Fruit fly (Drosophila melanogaster): ENCODE results near the gene CG46339.

Gene CG46339

DNA sequence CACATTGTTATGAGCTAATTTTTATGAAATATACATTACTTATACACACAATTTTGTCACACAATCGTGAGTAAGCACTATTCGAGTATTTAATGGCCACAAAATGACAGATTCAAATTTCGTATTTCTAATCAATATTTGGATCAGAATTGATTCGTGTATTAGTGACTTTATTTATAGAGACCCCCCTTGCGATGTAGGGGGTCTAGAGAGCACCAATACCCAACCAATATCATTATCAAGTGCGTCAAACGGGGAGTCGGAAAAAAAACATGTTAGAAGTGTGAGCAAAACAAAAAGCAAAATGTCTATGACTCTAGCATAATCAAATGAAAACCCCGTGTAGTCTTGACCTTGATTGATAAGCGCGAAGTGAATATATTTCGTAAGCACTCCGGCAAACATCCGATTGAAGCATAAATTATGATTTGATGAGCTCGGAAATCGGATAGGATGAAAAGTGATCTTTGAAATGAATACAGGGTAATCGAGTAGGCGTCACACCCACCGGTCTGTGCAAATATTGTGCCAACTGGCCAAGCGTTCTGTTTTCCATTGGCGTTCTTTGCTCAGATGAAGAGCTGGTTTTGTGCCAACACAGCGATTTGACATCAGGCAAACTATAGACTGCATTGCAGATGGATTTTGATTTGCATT is 36.8 kb downstream of the CG46339 start (continued):
- TF ChIP-seq CG17359 (tag; optimal IDR thresholded peaks at IDR 0.05), result no peak
- peak; percentile 53; the same call in 2 of the 3 replicates for TF ChIP-seq row (GFP tag; IDR thresholded peaks at IDR 0.05)
- TF ChIP-seq CG12299 (tag; optimal IDR thresholded peaks at IDR 0.05), result no peak
- TF ChIP-seq CG14441 (GFP tag; IDR thresholded peaks at IDR 0.05), result 0 out of 2 replicates have a peak, but pooled peaks have one; percentile 14
- TF ChIP-seq az2 (GFP tag; optimal IDR thresholded peaks at IDR 0.05), result no peak
- TF ChIP-seq E2f2 (GFP tag; IDR thresholded peaks at IDR 0.05), result no peak
- TF ChIP-seq sqz (GFP tag; optimal IDR thresholded peaks at IDR 0.05), result no peak
- TF ChIP-seq Side (GFP tag; optimal IDR thresholded peaks at IDR 0.05), result no peak
- no peak for TF ChIP-seq Oli (tag; optimal IDR thresholded peaks at IDR 0.05)
- TF ChIP-seq CG11723 (GFP tag; optimal IDR thresholded peaks at IDR 0.05), result no peak
- 0 out of 2 replicates have a peak, but pooled peaks have one; percentile 29 for TF ChIP-seq CG9932 (GFP tag; IDR thresholded peaks at IDR 0.05)
- TF ChIP-seq luna (GFP tag; optimal IDR thresholded peaks at IDR 0.05), result peak; percentile 25
- TF ChIP-seq Med (GFP tag), result peak; percentile 91
- no peak for TF ChIP-seq sisA (GFP tag; IDR thresholded peaks at IDR 0.05)
- TF ChIP-seq Taf1 (GFP tag; IDR thresholded peaks at IDR 0.05), result no peak
- TF ChIP-seq sna (GFP tag; IDR thresholded peaks at IDR 0.05; ENCODE audit: partially characterized antibody), result no peak
- TF ChIP-seq Hr39 (optimal IDR thresholded peaks at IDR 0.05), result no peak
- no peak for TF ChIP-seq chm (GFP tag; IDR thresholded peaks at IDR 0.05)
- TF ChIP-seq CG4707 (GFP tag; optimal IDR thresholded peaks at IDR 0.05), result no peak
- no peak for TF ChIP-seq emc (GFP tag; optimal IDR thresholded peaks at IDR 0.05)
- no peak for TF ChIP-seq CG16815 (GFP tag; optimal IDR thresholded peaks at IDR 0.05)
- no peak for TF ChIP-seq Ssrp (tag; optimal IDR thresholded peaks at IDR 0.05)
- no peak for TF ChIP-seq HLHmδ (GFP tag; optimal IDR thresholded peaks at IDR 0.05)
- no peak for TF ChIP-seq CG15601 (tag; optimal IDR thresholded peaks at IDR 0.05)
- no peak for TF ChIP-seq dati (GFP tag; IDR thresholded peaks at IDR 0.05)
- TF ChIP-seq ranshi (GFP tag; IDR thresholded peaks at IDR 0.05), result no peak
- TF ChIP-seq NK7.1 (GFP tag; optimal IDR thresholded peaks at IDR 0.05), result no peak
- no peak for TF ChIP-seq NC2β (GFP tag; optimal IDR thresholded peaks at IDR 0.05)
- no peak for TF ChIP-seq Trl (optimal IDR thresholded peaks at IDR 0.05)
- no peak for TF ChIP-seq Trl (GFP tag; optimal IDR thresholded peaks at IDR 0.05)
- no peak for TF ChIP-seq Nf-YC (tag; optimal IDR thresholded peaks at IDR 0.05)
- no peak for TF ChIP-seq Elba2 (GFP tag; optimal IDR thresholded peaks at IDR 0.05)
- TF ChIP-seq ftz-f1 (GFP tag; optimal IDR thresholded peaks at IDR 0.05), result peak; percentile 65
- no peak for TF ChIP-seq Lhr (GFP tag; optimal IDR thresholded peaks at IDR 0.05)
- TF ChIP-seq vvl (GFP tag; IDR thresholded peaks at IDR 0.05), result peak; percentile 32; the same call in 1 of the 2 replicates
- TF ChIP-seq vfl (GFP tag; optimal IDR thresholded peaks at IDR 0.05), result no peak
- TF ChIP-seq gfzf (GFP tag; optimal IDR thresholded peaks at IDR 0.05), result no peak
- no peak for TF ChIP-seq ham (GFP tag; IDR thresholded peaks at IDR 0.05)
- TF ChIP-seq Meics (GFP tag; optimal IDR thresholded peaks at IDR 0.05), result peak; percentile 63
- no peak for TF ChIP-seq Mrtf (GFP tag; IDR thresholded peaks at IDR 0.05)
- peak; percentile 90 for TF ChIP-seq CG34376 (GFP tag; optimal IDR thresholded peaks at IDR 0.05)
- no peak for TF ChIP-seq zfh1 (GFP tag; IDR thresholded peaks at IDR 0.05)
- TF ChIP-seq dimm (GFP tag; IDR thresholded peaks at IDR 0.05), result no peak
- TF ChIP-seq zen2 (GFP tag; IDR thresholded peaks at IDR 0.05; ENCODE audit: partially characterized antibody), result no peak
- no peak for TF ChIP-seq ken (GFP tag; IDR thresholded peaks at IDR 0.05)
- TF ChIP-seq CG12744 (GFP tag; optimal IDR thresholded peaks at IDR 0.05), result no peak
- 0 out of 2 replicates have a peak, but pooled peaks have one; percentile 16 for TF ChIP-seq CG14014 (GFP tag; IDR thresholded peaks at IDR 0.05)
- no peak for TF ChIP-seq HLH54F (GFP tag; optimal IDR thresholded peaks at IDR 0.05)
- peak; percentile 13 for TF ChIP-seq dmrt99B (tag; optimal IDR thresholded peaks at IDR 0.05)
- TF ChIP-seq Dll (GFP tag; IDR thresholded peaks at IDR 0.05; ENCODE audit: partially characterized antibody), result no peak
- TF ChIP-seq CG3726 (GFP tag; IDR thresholded peaks at IDR 0.05), result no peak
- peak; percentile 36; the same call in 1 of the 3 replicates for TF ChIP-seq Dbx (GFP tag; IDR thresholded peaks at IDR 0.05)
